Worm (Caenorhabditis elegans) whole organism, early embryonic: ENCODE results near the gene gst-3.

Experiments used
- B0310.2 ChIP-seq: sonication (generic microtip); optimal IDR thresholded peaks from 2 replicates; lab custom pipeline; 2016; ENCODE audit warnings: mild to moderate bottlenecking, missing genetic modification characterization, missing compliant biosample characterization
- aly-1 ChIP-seq: sonication (generic microtip); optimal IDR thresholded peaks from 2 replicates; lab custom pipeline; 2016; ENCODE audit warnings: missing genetic modification characterization, missing compliant biosample characterization
- ama-1 ChIP-seq: fragments of 150-350 bp; optimal IDR thresholded peaks from 2 replicates; lab custom pipeline; 2014
- ceh-13 ChIP-seq: fragments of 200-800 bp; sonication (Bioruptor generic); optimal IDR thresholded peaks from 2 replicates; lab custom pipeline; 2018; ENCODE audit warnings: mild to moderate bottlenecking, missing genetic modification characterization, missing compliant biosample characterization
- ets-7 ChIP-seq: sonication (generic microtip); optimal IDR thresholded peaks from 2 replicates; lab custom pipeline; 2016; ENCODE audit warnings: missing genotype, missing genetic modification characterization, missing compliant biosample characterization
- hnd-1 ChIP-seq: sonication (generic microtip); optimal IDR thresholded peaks from 2 replicates; lab custom pipeline; 2016; ENCODE audit warnings: missing genetic modification characterization, missing compliant biosample characterization
- pes-1 ChIP-seq: fragments of 200-800 bp; sonication (Bioruptor generic); IDR thresholded peaks from 2 replicates; pipeline ENCODE4 v1.3.6; 2022; ENCODE audit warnings: missing genetic modification reagents, missing genetic modification characterization, missing compliant biosample characterization
- scrt-1 ChIP-seq: fragments of 200-800 bp; sonication (Bioruptor generic); IDR thresholded peaks from 2 replicates; pipeline ENCODE4 v1.3.6; 2022; ENCODE audit warnings: missing genetic modification characterization, missing compliant biosample characterization
- tbx-37 ChIP-seq: fragments of 200-800 bp; sonication (Bioruptor generic); conservative IDR thresholded peaks from 2 replicates; pipeline ENCODE4 v1.3.6; 2022; ENCODE audit warnings: missing genetic modification reagents, missing genetic modification characterization, missing compliant biosample characterization

ce11 chrIV:10174328-10174727 is 34.3 kb upstream of the gst-3 start, which contains the start of gene pxf-1:
- no peak for TF ChIP-seq ceh-13
- TF ChIP-seq ama-1 = no peak
- no peak for TF ChIP-seq ets-7 (tag; lab: Kevin White, UChicago)
- no peak for TF ChIP-seq B0310.2
- no peak for TF ChIP-seq tbx-37 (GFP tag; lab: Robert Waterston, UW)
- TF ChIP-seq aly-1 (tag; lab: Kevin White, UChicago) = no peak
- TF ChIP-seq pes-1 (GFP tag; lab: Robert Waterston, UW) = no peak
- TF ChIP-seq scrt-1 = no peak
- no peak for TF ChIP-seq hnd-1
